Worm (Caenorhabditis elegans): ENCODE results near the gene T06E4.21.

ce11 chrV:9621437-9621836 lies 30.0 kb upstream of the T06E4.21 start:
- TF ChIP-seq elt-1 (tag; optimal IDR thresholded peaks at IDR 0.05; ENCODE audit: borderline replicate concordance, insufficient read depth) (no peak), hlh-1 (tag; optimal IDR thresholded peaks at IDR 0.05) (no peak), unc-39 (tag; optimal IDR thresholded peaks at IDR 0.05) (no peak), lsy-2 (tag; optimal IDR thresholded peaks at IDR 0.05) (no peak), elt-3 (tag; optimal IDR thresholded peaks at IDR 0.05) (no peak), nhr-237 (tag; optimal IDR thresholded peaks at IDR 0.05) (no peak)

All from whole organism, mixed stage, embryonic.